Worm (Caenorhabditis elegans) whole organism, mixed stage, embryonic: ENCODE data around the gene scl-11.

Source experiments
- ceh-39 ChIP-seq: fragments of 150-350 bp; optimal IDR thresholded peaks from 2 replicates; lab custom pipeline; 2014; ENCODE audit warnings: missing biosample characterization, missing genetic modification characterization
- lsy-2 ChIP-seq: fragments of 150-350 bp; optimal IDR thresholded peaks from 2 replicates; lab custom pipeline; 2014; ENCODE audit warnings: missing biosample characterization, missing genetic modification characterization
- mab-5 ChIP-seq: fragments of 150-350 bp; optimal IDR thresholded peaks from 2 replicates; lab custom pipeline; 2014; ENCODE audit warnings: missing biosample characterization, missing genetic modification characterization
- nhr-237 ChIP-seq: fragments of 150-350 bp; optimal IDR thresholded peaks from 2 replicates; lab custom pipeline; 2014; ENCODE audit warnings: missing biosample characterization, missing genetic modification characterization
- unc-39 ChIP-seq: fragments of 150-350 bp; optimal IDR thresholded peaks from 2 replicates; lab custom pipeline; 2014; ENCODE audit warnings: missing biosample characterization, missing genetic modification characterization
- zip-8 ChIP-seq: fragments of 150-350 bp; optimal IDR thresholded peaks from 2 replicates; lab custom pipeline; 2014; ENCODE audit warnings: missing biosample characterization, missing genetic modification characterization

DNA sequence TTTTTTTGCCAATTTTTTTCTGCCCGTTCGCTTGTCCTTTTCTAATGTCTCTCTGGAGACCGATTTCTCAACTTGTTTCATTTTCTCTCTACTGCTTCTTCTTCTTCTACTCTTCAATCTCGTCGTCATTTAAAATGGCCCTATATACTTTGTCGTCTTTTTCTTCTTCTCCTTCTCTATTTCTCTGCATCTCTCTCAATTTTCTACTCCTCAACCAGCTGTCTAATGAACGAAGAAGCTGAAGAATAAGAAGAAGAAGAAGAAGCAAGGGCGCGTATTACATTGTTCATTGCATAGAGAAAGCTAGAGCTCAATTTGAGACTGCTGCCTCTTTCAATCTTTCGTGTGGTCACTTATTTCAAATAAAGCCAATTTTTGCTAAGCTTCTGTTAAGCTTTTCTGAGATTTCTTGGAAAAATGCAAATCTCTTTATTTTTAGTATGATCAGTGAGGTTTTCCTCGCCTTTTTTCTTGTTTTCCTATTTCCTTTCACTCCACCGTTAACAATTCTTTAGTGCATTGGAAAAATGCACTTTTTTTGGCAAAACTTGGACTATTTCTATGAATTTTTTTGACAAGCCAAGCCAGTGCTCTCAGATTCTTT, 35.3 kb upstream of the scl-11 start:
- TF ChIP-seq lsy-2 (tag; lab: Kevin White, UChicago) (no peak), nhr-237 (no peak), mab-5 (tag; lab: Kevin White, UChicago) (no peak), unc-39 (tag; lab: Kevin White, UChicago) (no peak), ceh-39 (tag; lab: Kevin White, UChicago) (no peak), zip-8 (no peak)
